Fruit fly (Drosophila melanogaster): ENCODE measurements around the gene CG7514.

Gene CG7514

DNA sequence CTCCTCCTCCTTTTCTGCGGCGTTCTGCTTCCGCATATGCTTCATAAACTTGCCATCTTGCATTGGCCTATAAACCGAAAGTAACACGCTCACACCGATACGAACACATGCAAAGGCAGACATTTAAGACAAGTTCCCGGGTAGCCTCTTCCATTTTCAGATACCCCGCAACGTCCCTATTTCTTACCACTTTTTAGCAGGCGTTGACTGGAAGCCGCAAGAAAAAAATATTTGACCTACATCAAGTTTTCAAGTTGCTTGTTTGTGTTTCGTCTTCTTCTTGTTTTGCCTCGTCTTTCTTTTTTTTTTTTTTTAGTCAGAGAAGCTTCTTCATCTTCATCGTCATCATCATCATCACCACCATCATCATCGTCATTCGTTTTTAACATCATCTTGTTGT lies 31.2 kb upstream of the CG7514 start (continued):
- TF ChIP-seq CG6808 (GFP tag; optimal IDR thresholded peaks at IDR 0.05), result no peak
- TF ChIP-seq fkh (GFP tag; optimal IDR thresholded peaks at IDR 0.05), result no peak
- TF ChIP-seq Gug (GFP tag; IDR thresholded peaks at IDR 0.05), result no peak
- peak in 1 of 2 experiments; percentile 14 for TF ChIP-seq ss (GFP tag; optimal IDR thresholded peaks at IDR 0.05)
- TF ChIP-seq achi (GFP tag; optimal IDR thresholded peaks at IDR 0.05), result no peak
- peak; percentile 5 for TF ChIP-seq Sox102F (GFP tag; optimal IDR thresholded peaks at IDR 0.05)
- TF ChIP-seq Hr39 (GFP tag; optimal IDR thresholded peaks at IDR 0.05), result no peak
- TF ChIP-seq CG3919 (GFP tag; optimal IDR thresholded peaks at IDR 0.05), result no peak
- TF ChIP-seq Ets96B (tag; optimal IDR thresholded peaks at IDR 0.05), result no peak
- no peak for TF ChIP-seq CG7368 (GFP tag; optimal IDR thresholded peaks at IDR 0.05)
- TF ChIP-seq Blimp-1 (GFP tag; optimal IDR thresholded peaks at IDR 0.05), result peak; percentile 11
- 0 out of 3 replicates have a peak, but pooled peaks have one; percentile 10 for TF ChIP-seq eg (GFP tag; IDR thresholded peaks at IDR 0.05)
- TF ChIP-seq CG11902 (GFP tag; optimal IDR thresholded peaks at IDR 0.05), result no peak
- TF ChIP-seq CG9139 (GFP tag; optimal IDR thresholded peaks at IDR 0.05), result no peak
- TF ChIP-seq lz (GFP tag; optimal IDR thresholded peaks at IDR 0.05), result no peak
- no peak for TF ChIP-seq OdsH (GFP tag; optimal IDR thresholded peaks at IDR 0.05)
- no peak for TF ChIP-seq topi (GFP tag; optimal IDR thresholded peaks at IDR 0.05)
- TF ChIP-seq CG16779 (tag; optimal IDR thresholded peaks at IDR 0.05), result no peak
- no peak for TF ChIP-seq CG8632 (GFP tag; optimal IDR thresholded peaks at IDR 0.05)
- TF ChIP-seq CG6854 (GFP tag; optimal IDR thresholded peaks at IDR 0.05), result peak; percentile 76
- TF ChIP-seq CG6792 (GFP tag; optimal IDR thresholded peaks at IDR 0.05), result no peak
- TF ChIP-seq net (GFP tag; optimal IDR thresholded peaks at IDR 0.05), result no peak
- no peak for TF ChIP-seq CG1621 (tag; optimal IDR thresholded peaks at IDR 0.05)
- no peak for TF ChIP-seq acj6 (GFP tag; optimal IDR thresholded peaks at IDR 0.05)
- no peak for TF ChIP-seq dsx (GFP tag; optimal IDR thresholded peaks at IDR 0.05; ENCODE audit: poor library complexity, severe bottlenecking)
- no peak for TF ChIP-seq Sox14 (GFP tag; optimal IDR thresholded peaks at IDR 0.05)
- peak; percentile 46 for TF ChIP-seq Lpt (GFP tag; optimal IDR thresholded peaks at IDR 0.05)
- TF ChIP-seq salr (GFP tag; optimal IDR thresholded peaks at IDR 0.05), result no peak
- no peak for TF ChIP-seq CG8319 (GFP tag; optimal IDR thresholded peaks at IDR 0.05)
- TF ChIP-seq Smox (GFP tag; optimal IDR thresholded peaks at IDR 0.05), result no peak
- TF ChIP-seq CG3032 (tag; optimal IDR thresholded peaks at IDR 0.05), result no peak
- no peak for TF ChIP-seq svp (GFP tag)
- no peak for TF ChIP-seq Eip93F (GFP tag; optimal IDR thresholded peaks at IDR 0.05)
- TF ChIP-seq fd59A (GFP tag; optimal IDR thresholded peaks at IDR 0.05), result no peak

DNA sequence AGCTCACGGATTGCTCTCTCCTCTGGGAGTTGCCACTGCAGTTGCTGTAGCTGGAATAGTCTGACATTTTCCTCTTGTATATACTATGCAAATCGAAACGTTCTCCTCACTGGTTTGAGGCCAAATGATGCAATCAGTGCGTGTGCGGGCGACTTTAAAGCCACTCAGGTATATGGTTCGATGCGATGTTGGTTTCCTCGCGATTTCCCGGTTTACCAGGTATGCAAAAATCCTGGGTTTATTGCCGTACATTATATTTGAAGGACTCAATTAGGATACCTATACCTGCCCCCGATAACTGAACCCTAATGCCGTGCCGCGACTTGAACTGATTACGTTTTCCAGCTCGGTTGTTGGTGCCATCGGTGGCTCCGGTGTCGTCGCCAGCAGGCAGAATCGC lies 21.2 kb upstream of the CG7514 start, which contains the start of gene CG13712:
CG13712 (minus strand) TSS at position 101 of the 400 bp plus-strand sequence.
- no peak for TF ChIP-seq Ets21C (GFP tag; optimal IDR thresholded peaks at IDR 0.05)
- TF ChIP-seq Eip75B (GFP tag; optimal IDR thresholded peaks at IDR 0.05), result no peak
- no peak for TF ChIP-seq CG3032 (tag; optimal IDR thresholded peaks at IDR 0.05)
- TF ChIP-seq ss (GFP tag; optimal IDR thresholded peaks at IDR 0.05), result no peak
- TF ChIP-seq Hr39 (GFP tag; optimal IDR thresholded peaks at IDR 0.05), result no peak
- no peak for TF ChIP-seq CG8319 (GFP tag; optimal IDR thresholded peaks at IDR 0.05)
- no peak for TF ChIP-seq Met (GFP tag; optimal IDR thresholded peaks at IDR 0.05)

DNA sequence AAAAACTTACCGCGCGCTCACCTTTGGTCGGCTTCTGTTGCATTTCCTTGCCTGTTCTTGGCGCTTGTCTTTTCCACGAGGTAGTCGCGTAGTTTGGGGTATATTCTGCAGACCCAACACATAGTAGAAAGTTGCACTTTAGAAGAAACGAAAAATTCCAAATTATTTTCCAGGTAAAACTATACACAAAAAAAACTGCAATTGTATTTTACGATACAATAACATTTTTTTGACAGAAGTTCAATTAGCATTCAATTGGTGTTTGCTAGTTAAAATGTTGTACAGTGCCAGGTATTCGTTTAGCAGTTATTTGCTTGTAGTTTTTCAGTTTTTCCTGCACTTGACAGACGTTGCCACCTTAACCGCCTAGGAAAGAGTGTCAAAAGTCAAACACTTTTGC lies 20.0 kb upstream of the CG7514 start:
- TF ChIP-seq CG11762 (GFP tag; optimal IDR thresholded peaks at IDR 0.05; ENCODE audit: insufficient read depth) (no peak), esn (GFP tag; optimal IDR thresholded peaks at IDR 0.05) (no peak), CG6276 (GFP tag; optimal IDR thresholded peaks at IDR 0.05) (no peak), Sox15 (GFP tag; optimal IDR thresholded peaks at IDR 0.05) (no peak), svp (GFP tag) (no peak), CG11902 (GFP tag; optimal IDR thresholded peaks at IDR 0.05) (no peak), CG32006 (GFP tag; optimal IDR thresholded peaks at IDR 0.05) (peak; percentile 24), CG7368 (GFP tag; optimal IDR thresholded peaks at IDR 0.05) (no peak), lz (GFP tag; optimal IDR thresholded peaks at IDR 0.05) (no peak), fd85E (GFP tag; optimal IDR thresholded peaks at IDR 0.05) (no peak), CG8632 (GFP tag; optimal IDR thresholded peaks at IDR 0.05) (no peak), Gug (GFP tag; IDR thresholded peaks at IDR 0.05) (0 out of 2 replicates have a peak, but pooled peaks have one; percentile 12), CG31627 (GFP tag; optimal IDR thresholded peaks at IDR 0.05) (no peak), CG6792 (GFP tag; optimal IDR thresholded peaks at IDR 0.05) (no peak), eg (GFP tag; IDR thresholded peaks at IDR 0.05) (no peak), Smox (GFP tag; optimal IDR thresholded peaks at IDR 0.05) (no peak), Lpt (GFP tag; optimal IDR thresholded peaks at IDR 0.05) (no peak), CG8119 (GFP tag; IDR thresholded peaks at IDR 0.05) (0 out of 3 replicates have a peak, but pooled peaks have one; percentile 14), CG15336 (GFP tag; IDR thresholded peaks at IDR 0.05) (0 out of 2 replicates have a peak, but pooled peaks have one; percentile 7), Blimp-1 (GFP tag; optimal IDR thresholded peaks at IDR 0.05) (no peak)

All from whole organism, prepupa.